Fruit fly (Drosophila melanogaster) whole organism, adult: ENCODE measurements around the gene MED14.

Experiments
- CG1620 ChIP-seq: fragments of 200-800 bp; sonication (Bioruptor generic); optimal IDR thresholded peaks from 2 replicates; lab custom pipeline; 2016; ENCODE audit warnings: missing biosample characterization, missing genetic modification characterization
- CG5204 ChIP-seq: fragments of 200-800 bp; sonication (Bioruptor generic); optimal IDR thresholded peaks from 2 replicates; lab custom pipeline; 2016; ENCODE audit warnings: missing biosample characterization, missing genetic modification characterization
- Crg-1 ChIP-seq: fragments of 200-800 bp; sonication (Bioruptor generic); optimal IDR thresholded peaks from 2 replicates; lab custom pipeline; 2016; ENCODE audit warnings: missing biosample characterization, missing genetic modification characterization
- bab1 ChIP-seq: fragments of 200-800 bp; sonication (Bioruptor generic); optimal IDR thresholded peaks from 3 replicates; lab custom pipeline; 2019; ENCODE audit warnings: missing biosample characterization, mild to moderate bottlenecking, missing genetic modification characterization, moderate library complexity
- tj ChIP-seq: fragments of 200-800 bp; sonication (Bioruptor generic); optimal IDR thresholded peaks from 3 replicates; lab custom pipeline; 2017; ENCODE audit warnings: missing biosample characterization, mild to moderate bottlenecking, missing genetic modification characterization, moderate library complexity

DNA sequence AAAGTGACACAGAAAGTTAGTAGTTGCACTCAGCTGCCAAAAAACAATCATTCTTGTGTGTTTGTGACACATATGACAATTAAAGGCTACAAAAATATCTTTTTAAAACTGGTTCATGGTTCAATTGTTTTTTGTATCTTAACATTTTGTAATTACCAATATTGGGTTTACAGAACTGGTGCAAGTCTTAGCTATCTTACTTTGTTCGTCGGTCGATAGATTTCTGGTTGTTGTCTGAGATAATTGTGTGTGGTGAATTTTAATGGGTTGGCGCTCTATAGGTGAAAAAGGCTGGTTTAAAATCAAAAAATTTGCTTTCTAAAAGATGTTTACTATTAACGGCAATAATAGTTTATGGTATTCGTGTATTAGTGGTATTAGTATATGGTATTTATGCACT, 11.7 kb downstream of the MED14 start:
- no peak for TF ChIP-seq CG5204 (GFP tag; lab: Kevin White, UChicago)
- TF ChIP-seq CG1620 (GFP tag; lab: Kevin White, UChicago) = no peak
- no peak for TF ChIP-seq Crg-1 (GFP tag; lab: Kevin White, UChicago)
- no peak for TF ChIP-seq tj
- no peak for TF ChIP-seq bab1 (GFP tag; lab: Kevin White, UChicago)
